Fruit fly (Drosophila melanogaster) whole organism, prepupa: ENCODE results near the gene Cep135.

Experiments used
- CG11762 ChIP-seq: fragments of 200-800 bp; sonication (Bioruptor generic); optimal IDR thresholded peaks from 3 replicates; lab custom pipeline; 2016; ENCODE audit warnings: missing biosample characterization, missing genetic modification characterization; ENCODE audit not compliant: insufficient read depth
- CG16779 ChIP-seq: fragments of 200-800 bp; sonication (Bioruptor generic); optimal IDR thresholded peaks from 3 replicates; lab custom pipeline; 2017; ENCODE audit warnings: missing biosample characterization, mild to moderate bottlenecking, missing genetic modification characterization
- CG34406 ChIP-seq: fragments of 200-800 bp; sonication (Bioruptor generic); optimal IDR thresholded peaks from 3 replicates; lab custom pipeline; 2016; ENCODE audit warnings: missing biosample characterization, missing genetic modification characterization
- CG6792 ChIP-seq: fragments of 200-800 bp; sonication (Bioruptor generic); optimal IDR thresholded peaks from 3 replicates; lab custom pipeline; 2016; ENCODE audit warnings: missing biosample characterization, missing genetic modification characterization
- CG8319 ChIP-seq: fragments of 200-800 bp; sonication (Bioruptor generic); optimal IDR thresholded peaks from 3 replicates; lab custom pipeline; 2016; ENCODE audit warnings: missing biosample characterization, missing genetic modification characterization
- salr ChIP-seq, 2 experiments: fragments of 200-800 bp; sonication (Bioruptor generic); optimal IDR thresholded peaks; 3 replicates each; lab custom pipeline; 2016 to 2018; ENCODE audit warnings: missing biosample characterization in 2 of 2, missing genetic modification characterization in 2 of 2, mild to moderate bottlenecking in 1 of 2
- spab ChIP-seq: fragments of 200-800 bp; sonication (Bioruptor generic); optimal IDR thresholded peaks from 2 replicates; lab custom pipeline; 2017; ENCODE audit warnings: missing biosample characterization, mild to moderate bottlenecking, missing genetic modification characterization, missing genetic modification reagents
- svp ChIP-seq: fragments of 200-800 bp; sonication (Bioruptor generic); peaks from one replicate; lab custom pipeline; 2016; ENCODE audit warnings: missing biosample characterization, missing genetic modification characterization

DNA sequence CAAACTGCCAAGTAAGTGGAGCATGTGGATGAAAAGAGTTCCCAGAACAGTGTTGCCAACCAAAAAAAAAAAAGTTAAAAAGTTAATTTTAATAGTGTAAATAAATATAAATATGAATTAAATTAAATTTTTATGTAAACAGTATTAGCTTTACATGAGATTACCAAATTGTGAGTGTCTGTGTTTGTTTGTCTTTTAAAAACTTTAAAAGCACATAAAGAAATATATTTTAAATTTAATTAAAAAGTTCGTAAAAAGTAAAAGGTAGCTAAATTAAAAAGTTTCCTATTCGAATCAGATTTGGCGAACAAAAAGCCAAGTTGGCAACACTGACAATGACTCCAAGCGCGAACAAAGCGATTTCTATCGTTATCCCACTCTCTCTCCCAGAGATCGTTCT, 7.6 kb upstream of the Cep135 start:
- TF ChIP-seq svp (GFP tag; lab: Kevin White, UChicago) (no peak), CG6792 (GFP tag; lab: Kevin White, UChicago) (peak; percentile 21), CG11762 (GFP tag; lab: Kevin White, UChicago) (no peak), spab (GFP tag; lab: Kevin White, UChicago) (no peak), CG34406 (no peak), salr (GFP tag; optimal IDR thresholded peaks at IDR 0.05; lab: Kevin White, UChicago) (no peak), CG8319 (no peak), CG16779 (tag; lab: Kevin White, UChicago) (no peak)
